Worm (Caenorhabditis elegans) whole organism, late embryonic: ENCODE results near the gene phy-3.

Experiments
- C38D4.7 ChIP-seq: fragments of 200-800 bp; sonication (Bioruptor generic); optimal IDR thresholded peaks from 2 replicates; lab custom pipeline; 2018; ENCODE audit warnings: mild to moderate bottlenecking, missing genetic modification characterization, moderate library complexity, missing compliant biosample characterization
- ama-1 ChIP-seq: fragments of 150-350 bp; optimal IDR thresholded peaks from 2 replicates; lab custom pipeline; 2014
- ceh-30 ChIP-seq: fragments of 150-350 bp; optimal IDR thresholded peaks from 2 replicates; lab custom pipeline; 2014; ENCODE audit warnings: missing biosample characterization, missing genetic modification characterization
- ceh-31 ChIP-seq: sonication (generic microtip); optimal IDR thresholded peaks from 2 replicates; lab custom pipeline; 2016; ENCODE audit warnings: missing genetic modification characterization, missing compliant biosample characterization
- dve-1 ChIP-seq: sonication (generic microtip); optimal IDR thresholded peaks from 2 replicates; lab custom pipeline; 2017; ENCODE audit warnings: antibody characterized with exemption, mild to moderate bottlenecking, missing genetic modification characterization, missing compliant biosample characterization
- hlh-30 ChIP-seq: sonication (generic microtip); optimal IDR thresholded peaks from 2 replicates; lab custom pipeline; 2017; ENCODE audit warnings: antibody characterized with exemption, missing genetic modification characterization, missing compliant biosample characterization; ENCODE audit not compliant: insufficient read depth
- madf-2 ChIP-seq: sonication (generic microtip); optimal IDR thresholded peaks from 2 replicates; lab custom pipeline; 2017; ENCODE audit warnings: missing genetic modification characterization, missing compliant biosample characterization
- pag-3 ChIP-seq: sonication (generic microtip); optimal IDR thresholded peaks from 2 replicates; lab custom pipeline; 2016; ENCODE audit warnings: missing compliant biosample characterization, missing genetic modification characterization, borderline replicate concordance
- pat-9 ChIP-seq: fragments of 200-800 bp; sonication (Bioruptor generic); optimal IDR thresholded peaks from 2 replicates; lab custom pipeline; 2018; ENCODE audit warnings: mild to moderate bottlenecking, missing genetic modification characterization, moderate library complexity, missing compliant biosample characterization
- rnt-1 ChIP-seq: sonication (generic microtip); optimal IDR thresholded peaks from 2 replicates; lab custom pipeline; 2016; ENCODE audit warnings: missing genetic modification characterization, missing compliant biosample characterization

DNA sequence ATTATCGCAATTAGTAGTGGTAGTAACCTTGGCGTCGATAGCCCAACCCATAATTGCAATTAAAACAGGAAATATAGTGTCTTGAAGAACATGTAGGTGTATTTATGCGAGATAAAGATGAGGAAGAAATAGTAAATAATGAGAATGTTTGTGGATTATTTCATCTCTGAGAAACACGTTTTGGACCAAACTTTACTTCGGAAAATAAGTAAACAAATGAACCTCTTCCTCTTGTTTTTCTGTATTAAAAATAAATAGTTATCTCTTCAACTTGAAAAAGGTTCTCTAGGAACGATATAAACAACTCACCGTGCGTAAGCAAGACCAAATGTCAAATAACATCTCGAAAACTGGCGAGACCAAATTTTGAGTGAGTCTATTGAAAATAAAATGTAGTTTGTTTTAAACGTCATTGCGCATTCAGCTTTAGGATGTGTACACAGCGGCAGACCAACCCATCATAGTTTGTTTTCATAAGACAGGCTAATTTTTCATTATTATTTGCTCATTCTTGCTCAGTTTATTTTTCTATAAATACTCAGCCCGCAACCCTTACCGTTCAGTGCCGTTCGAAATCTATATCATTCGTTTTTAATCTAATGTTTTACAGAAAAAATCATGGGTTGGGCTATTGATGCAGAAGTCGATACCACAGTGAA, 49.4 kb downstream of the phy-3 start, which contains the start of the genes F09C6.11 and F09C6.12:
- no peak for TF ChIP-seq ama-1
- TF ChIP-seq C38D4.7: no peak
- TF ChIP-seq ceh-30 (tag; lab: Kevin White, UChicago): no peak
- no peak for TF ChIP-seq dve-1 (tag; lab: Kevin White, UChicago)
- TF ChIP-seq rnt-1 (tag; lab: Kevin White, UChicago): no peak
- no peak for TF ChIP-seq pat-9 (tag; lab: Kevin White, UChicago)
- no peak for TF ChIP-seq hlh-30 (tag; lab: Kevin White, UChicago)
- no peak for TF ChIP-seq madf-2 (tag; lab: Kevin White, UChicago)
- no peak for TF ChIP-seq pag-3 (tag; lab: Kevin White, UChicago)
- TF ChIP-seq ceh-31: no peak
